Fruit fly (Drosophila melanogaster): ENCODE measurements around the gene CG4822.

Gene CG4822

dm6 chr2L:85701-86100 is 35.9 kb downstream of the CG4822 start:
- TF ChIP-seq CG12659 (GFP tag; optimal IDR thresholded peaks at IDR 0.05) (no peak), sug (tag; optimal IDR thresholded peaks at IDR 0.05) (peak; percentile 76), gsb (GFP tag; IDR thresholded peaks at IDR 0.05) (no peak), CHES-1-like (GFP tag; optimal IDR thresholded peaks at IDR 0.05) (no peak), CG7963 (GFP tag; IDR thresholded peaks at IDR 0.05; ENCODE audit: partially characterized antibody) (no peak), CG34376 (GFP tag; optimal IDR thresholded peaks at IDR 0.05) (peak; percentile 6), chinmo (GFP tag; IDR thresholded peaks at IDR 0.05; ENCODE audit: partially characterized antibody) (0 out of 4 replicates have a peak, but pooled peaks have one; percentile 10)

- no peak for TF ChIP-seq C15 (GFP tag; IDR thresholded peaks at IDR 0.05)
- TF ChIP-seq peb (GFP tag; IDR thresholded peaks at IDR 0.05) = no peak
- TF ChIP-seq dm (GFP tag; optimal IDR thresholded peaks at IDR 0.05) = no peak
- TF ChIP-seq Taf1 (GFP tag; IDR thresholded peaks at IDR 0.05) = no peak
- TF ChIP-seq Hmr (GFP tag; optimal IDR thresholded peaks at IDR 0.05) = peak; percentile 64
- TF ChIP-seq crol (GFP tag; IDR thresholded peaks at IDR 0.05) = no peak
- TF ChIP-seq CG12769 (tag; optimal IDR thresholded peaks at IDR 0.05) = peak; percentile 47
- TF ChIP-seq cwo (GFP tag; optimal IDR thresholded peaks at IDR 0.05) = peak; percentile 8
- TF ChIP-seq sd (tag; optimal IDR thresholded peaks at IDR 0.05) = peak; percentile 1
- no peak for TF ChIP-seq grn (GFP tag; optimal IDR thresholded peaks at IDR 0.05)
- no peak for TF ChIP-seq Side (GFP tag; optimal IDR thresholded peaks at IDR 0.05)
- no peak for TF ChIP-seq CG31365 (tag; optimal IDR thresholded peaks at IDR 0.05)
- TF ChIP-seq CG15514 (GFP tag; optimal IDR thresholded peaks at IDR 0.05) = peak; percentile 41
- no peak for TF ChIP-seq ATbp (GFP tag; optimal IDR thresholded peaks at IDR 0.05)
- TF ChIP-seq Mad (GFP tag; optimal IDR thresholded peaks at IDR 0.05) = no peak
- TF ChIP-seq trh (GFP tag; optimal IDR thresholded peaks at IDR 0.05) = no peak
- TF ChIP-seq run (tag; optimal IDR thresholded peaks at IDR 0.05) = no peak
- TF ChIP-seq CG4360 (GFP tag; IDR thresholded peaks at IDR 0.05) = no peak
- TF ChIP-seq tgo (GFP tag; IDR thresholded peaks at IDR 0.05) = no peak
- TF ChIP-seq CG6854 (GFP tag; optimal IDR thresholded peaks at IDR 0.05) = peak; percentile 22
- TF ChIP-seq Fer2 (tag; optimal IDR thresholded peaks at IDR 0.05) = peak; percentile 20
- no peak for TF ChIP-seq CG6175 (GFP tag; IDR thresholded peaks at IDR 0.05)
- no peak for TF ChIP-seq Poxn (GFP tag; IDR thresholded peaks at IDR 0.05)
- TF ChIP-seq CG5180 (GFP tag; optimal IDR thresholded peaks at IDR 0.05) = no peak
- TF ChIP-seq lab (GFP tag; optimal IDR thresholded peaks at IDR 0.05) = peak; percentile 75
- TF ChIP-seq gcm (GFP tag; optimal IDR thresholded peaks at IDR 0.05) = no peak
- no peak for TF ChIP-seq Dad (GFP tag; optimal IDR thresholded peaks at IDR 0.05)
- no peak for TF ChIP-seq CG12942 (GFP tag; optimal IDR thresholded peaks at IDR 0.05)
- TF ChIP-seq da (GFP tag; optimal IDR thresholded peaks at IDR 0.05) = no peak
- TF ChIP-seq fu2 (GFP tag; optimal IDR thresholded peaks at IDR 0.05) = no peak
- TF ChIP-seq unpg (GFP tag; optimal IDR thresholded peaks at IDR 0.05) = no peak
- TF ChIP-seq CG8290 (GFP tag; optimal IDR thresholded peaks at IDR 0.05) = no peak
- peak in 1 of 2 experiments; percentile 53 for TF ChIP-seq CG8290 (tag; optimal IDR thresholded peaks at IDR 0.05)
- peak; percentile 22 for TF ChIP-seq CG15269 (tag; optimal IDR thresholded peaks at IDR 0.05)
- TF ChIP-seq Xrp1 (GFP tag; IDR thresholded peaks at IDR 0.05) = no peak
- no peak for TF ChIP-seq cas (GFP tag; IDR thresholded peaks at IDR 0.05)
- no peak for TF ChIP-seq CG10274 (GFP tag; optimal IDR thresholded peaks at IDR 0.05)
- TF ChIP-seq scrt (GFP tag; optimal IDR thresholded peaks at IDR 0.05) = peak; percentile 7
- no peak for TF ChIP-seq Antp (GFP tag; optimal IDR thresholded peaks at IDR 0.05)
- peak; percentile 76 for TF ChIP-seq Med (GFP tag)
- no peak for TF ChIP-seq zf30C (GFP tag; optimal IDR thresholded peaks at IDR 0.05)
- TF ChIP-seq Meics (GFP tag; optimal IDR thresholded peaks at IDR 0.05) = peak; percentile 38
- no peak for TF ChIP-seq chinmo (GFP tag; IDR thresholded peaks at IDR 0.05; ENCODE audit: partially characterized antibody)
Observed at dm6 chr2L:85099-85498, 36.5 kb downstream of the CG4822 start.

Data from whole organism, embryonic.